Worm (Caenorhabditis elegans): ENCODE results near the gene C16H3.3.

ce11 chrX:17642832-17643231 lies 33.0 kb upstream of the C16H3.3 start:
- TF ChIP-seq lin-39 (tag; optimal IDR thresholded peaks at IDR 0.05) (no peak), blmp-1 (tag; optimal IDR thresholded peaks at IDR 0.05; ENCODE audit: insufficient read depth) (no peak), lin-11 (tag; optimal IDR thresholded peaks at IDR 0.05) (no peak), aly-2 (tag; optimal IDR thresholded peaks at IDR 0.05) (no peak), snpc-4 (tag; optimal IDR thresholded peaks at IDR 0.05) (no peak), nhr-77 (tag; optimal IDR thresholded peaks at IDR 0.05) (no peak), ztf-4 (tag; optimal IDR thresholded peaks at IDR 0.05) (no peak), lin-13 (GFP tag; optimal IDR thresholded peaks at IDR 0.05) (no peak), nhr-237 (tag; optimal IDR thresholded peaks at IDR 0.05) (no peak), R02D3.7 (tag; optimal IDR thresholded peaks at IDR 0.05) (no peak)
